Fruit fly (Drosophila melanogaster) whole organism, wandering third instar larva: ENCODE results near the gene zf30C.

Experiments used
- Myc ChIP-seq: fragments of >200 bp; optimal IDR thresholded peaks from 2 replicates; lab custom pipeline; 2017
- Rel ChIP-seq, 2 experiments: fragments of 200-800 bp; sonication (Bioruptor generic) in 1 of 2; optimal IDR thresholded peaks; 2 replicates in 1 of 2; 3 replicates in 1 of 2; lab custom pipeline; 2016 to 2019; ENCODE audit warnings: mild to moderate bottlenecking in 2 of 2, missing biosample characterization in 2 of 2, missing genetic modification characterization in 2 of 2, moderate library complexity in 1 of 2
- br ChIP-seq: fragments of 200-800 bp; sonication (Bioruptor generic); optimal IDR thresholded peaks from 2 replicates; lab custom pipeline; 2016; ENCODE audit warnings: missing biosample characterization, missing genetic modification characterization
- lola ChIP-seq: fragments of >200 bp; optimal IDR thresholded peaks from 2 replicates; lab custom pipeline; 2017; ENCODE audit warnings: missing biosample characterization, missing genetic modification characterization
- pan ChIP-seq: fragments of >200 bp; optimal IDR thresholded peaks from 2 replicates; lab custom pipeline; 2017
- psq ChIP-seq: fragments of 200-800 bp; sonication (Bioruptor generic); optimal IDR thresholded peaks from 3 replicates; lab custom pipeline; 2017; ENCODE audit warnings: missing biosample characterization, mild to moderate bottlenecking, missing genetic modification characterization, moderate library complexity
- sv ChIP-seq: fragments of 200-800 bp; sonication (Bioruptor generic); optimal IDR thresholded peaks from 3 replicates; lab custom pipeline; 2016; ENCODE audit warnings: missing biosample characterization, missing genetic modification characterization
- tai ChIP-seq: sonication (Bioruptor generic); optimal IDR thresholded peaks from 2 replicates; lab custom pipeline; 2016; ENCODE audit warnings: missing biosample characterization, missing genetic modification characterization

- no peak for TF ChIP-seq Myc (lab: Kevin White, UChicago)
- no peak for TF ChIP-seq Rel (GFP tag; optimal IDR thresholded peaks at IDR 0.05; lab: Kevin White, UChicago)
- no peak for TF ChIP-seq Rel (tag; optimal IDR thresholded peaks at IDR 0.05; lab: Kevin White, UChicago)
- no peak for TF ChIP-seq pan
- TF ChIP-seq tai (GFP tag; lab: Kevin White, UChicago): no peak
- no peak for TF ChIP-seq psq (GFP tag; lab: Kevin White, UChicago)
- TF ChIP-seq br (GFP tag; lab: Kevin White, UChicago): no peak
- TF ChIP-seq sv: no peak
- no peak for TF ChIP-seq lola (GFP tag; lab: Kevin White, UChicago)
These were observed 34.8 kb downstream of the zf30C start, which contains the start of gene CG13123 for dm6 chr2L:9792945-9793344.
